Fruit fly (Drosophila melanogaster): ENCODE data around the gene CG7407.

CG7407 gene

DNA sequence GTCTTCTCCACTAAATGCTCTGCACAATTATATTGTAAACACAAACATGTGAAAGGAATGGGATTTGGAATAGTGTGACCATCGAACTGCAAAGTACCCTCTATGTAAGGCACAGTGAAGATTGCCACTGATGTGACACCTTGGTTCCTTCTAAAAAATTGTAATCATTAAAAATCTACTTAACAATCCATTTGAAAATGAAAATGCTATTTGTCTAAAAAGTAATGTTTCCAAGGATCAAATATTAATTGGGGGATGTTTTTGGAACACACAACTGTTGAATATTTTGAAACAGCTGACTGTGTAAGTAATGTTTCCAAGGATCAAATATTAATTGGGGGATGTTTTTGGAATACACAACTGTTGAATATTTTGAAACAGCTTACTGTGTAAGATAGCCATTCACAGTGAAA, 4.9 kb downstream of the CG7407 start, which contains the start of gene CG32448 (continued):
- TF ChIP-seq CG6163 (GFP tag; IDR thresholded peaks at IDR 0.05) (peak; percentile 74), fd85E (GFP tag; optimal IDR thresholded peaks at IDR 0.05) (no peak), CG3919 (GFP tag; optimal IDR thresholded peaks at IDR 0.05) (peak; percentile 61), Hr39 (GFP tag; optimal IDR thresholded peaks at IDR 0.05) (peak; percentile 83), Eip78C (GFP tag) (peak; percentile 89), CG8632 (GFP tag; optimal IDR thresholded peaks at IDR 0.05) (peak; percentile 39), cyc (GFP tag; optimal IDR thresholded peaks at IDR 0.05) (peak; percentile 75), vri (GFP tag; optimal IDR thresholded peaks at IDR 0.05) (no peak), CG32006 (GFP tag; optimal IDR thresholded peaks at IDR 0.05) (no peak), salr (GFP tag; optimal IDR thresholded peaks at IDR 0.05) (peak in 1 of 2 experiments; percentile 23), CG9139 (GFP tag; optimal IDR thresholded peaks at IDR 0.05) (no peak), CG1621 (tag; optimal IDR thresholded peaks at IDR 0.05) (no peak), CG11294 (GFP tag; IDR thresholded peaks at IDR 0.05) (peak; percentile 45; the same call in 1 of the 2 replicates), eg (GFP tag; IDR thresholded peaks at IDR 0.05) (peak; percentile 88), topi (GFP tag; optimal IDR thresholded peaks at IDR 0.05) (peak; percentile 60), CG10631 (GFP tag; optimal IDR thresholded peaks at IDR 0.05) (no peak), achi (GFP tag; optimal IDR thresholded peaks at IDR 0.05) (peak; percentile 42), svp (GFP tag) (peak; percentile 87), acj6 (GFP tag; optimal IDR thresholded peaks at IDR 0.05) (peak; percentile 62), CG8119 (GFP tag; IDR thresholded peaks at IDR 0.05) (peak; percentile 53), Lpt (GFP tag; optimal IDR thresholded peaks at IDR 0.05) (no peak), CG6808 (GFP tag; optimal IDR thresholded peaks at IDR 0.05) (no peak)

- TF ChIP-seq eg (GFP tag; IDR thresholded peaks at IDR 0.05): no peak
- no peak for TF ChIP-seq dsx (GFP tag; optimal IDR thresholded peaks at IDR 0.05; ENCODE audit: poor library complexity, severe bottlenecking)
- no peak for TF ChIP-seq CG16779 (tag; optimal IDR thresholded peaks at IDR 0.05)
- TF ChIP-seq CG6276 (GFP tag; optimal IDR thresholded peaks at IDR 0.05): no peak
- TF ChIP-seq Eip78C (GFP tag): peak; percentile 21
Measured at dm6 chr3L:21830125-21830524, 6.9 kb downstream of the CG7407 start.

DNA sequence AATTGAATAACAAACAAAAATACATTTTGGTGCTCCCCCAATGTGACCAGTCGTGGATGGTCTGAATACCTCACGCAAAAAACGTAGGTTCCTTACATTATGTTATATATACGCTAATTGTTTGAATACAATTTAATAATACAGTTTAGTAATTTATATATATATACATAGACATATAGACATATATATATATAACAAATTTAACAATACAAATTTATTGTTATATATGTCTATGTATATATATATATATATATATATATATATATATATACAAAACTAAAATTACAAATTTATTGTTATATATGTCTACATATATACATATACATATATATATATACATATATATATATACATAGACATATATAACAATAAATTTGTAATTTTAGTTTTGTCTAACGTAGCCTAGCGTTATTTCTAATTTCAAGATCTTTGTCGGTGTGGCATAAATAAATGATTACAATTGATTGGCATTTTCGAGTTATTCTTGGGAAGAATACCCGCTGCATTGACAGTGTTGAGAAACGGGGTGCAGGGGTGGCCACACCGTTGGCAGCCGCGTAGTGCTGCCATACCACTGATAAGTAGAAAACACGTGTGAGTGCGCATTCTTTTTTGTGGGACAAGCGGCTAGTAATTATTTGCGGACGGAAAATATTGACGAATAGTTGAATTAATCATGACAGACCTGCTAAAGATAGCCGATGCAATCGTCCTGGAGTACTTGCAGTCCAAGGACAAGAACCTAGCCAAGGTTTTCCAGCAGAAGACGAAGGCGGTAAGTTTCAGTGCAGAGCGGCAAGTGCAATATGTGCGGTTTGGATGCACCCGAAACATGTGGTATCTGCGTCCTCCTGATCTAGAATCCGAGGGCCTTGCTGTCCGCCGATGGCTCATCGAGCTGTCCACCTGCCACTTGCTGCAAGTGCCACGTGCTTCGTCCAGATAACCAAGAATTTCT, 9.2 kb downstream of the CG7407 start, which contains the start of the genes CG7148 and Nopp140:
Gene CG7148 (minus strand): TSS at position 51 of the 958 bp plus-strand sequence.
Gene Nopp140 (plus strand): TSS at position 572 of the 958 bp plus-strand sequence.
- TF ChIP-seq topi (GFP tag; optimal IDR thresholded peaks at IDR 0.05) (peak; percentile 53), CG6792 (GFP tag; optimal IDR thresholded peaks at IDR 0.05) (peak; percentile 48), dsx (GFP tag; optimal IDR thresholded peaks at IDR 0.05; ENCODE audit: poor library complexity, severe bottlenecking) (peak; percentile 43), CG16779 (tag; optimal IDR thresholded peaks at IDR 0.05) (no peak), salr (GFP tag; optimal IDR thresholded peaks at IDR 0.05) (peak in 1 of 2 experiments; percentile 18), eg (GFP tag; IDR thresholded peaks at IDR 0.05) (peak; percentile 85), Hr4 (GFP tag; optimal IDR thresholded peaks at IDR 0.05) (peak; percentile 52), fd85E (GFP tag; optimal IDR thresholded peaks at IDR 0.05) (no peak), CG34406 (GFP tag; optimal IDR thresholded peaks at IDR 0.05) (peak; percentile 52), CG1621 (tag; optimal IDR thresholded peaks at IDR 0.05) (no peak), esn (GFP tag; optimal IDR thresholded peaks at IDR 0.05) (peak; percentile 59), CG32006 (GFP tag; optimal IDR thresholded peaks at IDR 0.05) (no peak), net (GFP tag; optimal IDR thresholded peaks at IDR 0.05) (peak; percentile 62), CG3919 (GFP tag; optimal IDR thresholded peaks at IDR 0.05) (peak; percentile 74), fkh (GFP tag; optimal IDR thresholded peaks at IDR 0.05) (no peak), Hr38 (GFP tag; optimal IDR thresholded peaks at IDR 0.05) (no peak), CG3032 (tag; optimal IDR thresholded peaks at IDR 0.05) (peak; percentile 63), CG6854 (GFP tag; optimal IDR thresholded peaks at IDR 0.05) (no peak), dac (GFP tag; optimal IDR thresholded peaks at IDR 0.05) (peak; percentile 41), CG6163 (GFP tag; IDR thresholded peaks at IDR 0.05) (peak; percentile 73), CG4318 (GFP tag; optimal IDR thresholded peaks at IDR 0.05) (no peak), Smox (GFP tag; optimal IDR thresholded peaks at IDR 0.05) (no peak), svp (GFP tag) (peak; percentile 41), CG8119 (GFP tag; IDR thresholded peaks at IDR 0.05) (0 out of 3 replicates have a peak, but pooled peaks have one; percentile 45), Sox14 (GFP tag; optimal IDR thresholded peaks at IDR 0.05) (peak; percentile 37), Eip93F (GFP tag; optimal IDR thresholded peaks at IDR 0.05) (no peak), CG6276 (GFP tag; optimal IDR thresholded peaks at IDR 0.05) (no peak), Sox15 (GFP tag; optimal IDR thresholded peaks at IDR 0.05) (peak; percentile 36), CG31627 (GFP tag; optimal IDR thresholded peaks at IDR 0.05) (peak; percentile 70), CG7368 (GFP tag; optimal IDR thresholded peaks at IDR 0.05) (peak; percentile 58), lz (GFP tag; optimal IDR thresholded peaks at IDR 0.05) (peak; percentile 51), CG8632 (GFP tag; optimal IDR thresholded peaks at IDR 0.05) (peak; percentile 64), CG10669 (GFP tag; optimal IDR thresholded peaks at IDR 0.05) (no peak), cyc (GFP tag; optimal IDR thresholded peaks at IDR 0.05) (peak; percentile 60)
